Worm (Caenorhabditis elegans) whole organism, late embryonic: ENCODE data around the gene F35A5.5.

Source experiments
- C08G9.2 ChIP-seq: sonication (generic microtip); optimal IDR thresholded peaks from 2 replicates; lab custom pipeline; 2016; ENCODE audit warnings: mild to moderate bottlenecking, missing genetic modification characterization, moderate library complexity, missing compliant biosample characterization
- F13H6.1 ChIP-seq: sonication (generic microtip); optimal IDR thresholded peaks from 2 replicates; lab custom pipeline; 2016; ENCODE audit warnings: missing genetic modification characterization, missing compliant biosample characterization
- K02D7.2 ChIP-seq: sonication (generic microtip); optimal IDR thresholded peaks from 2 replicates; lab custom pipeline; 2017; ENCODE audit warnings: mild to moderate bottlenecking, missing genetic modification characterization, missing compliant biosample characterization
- K09A11.1 ChIP-seq: sonication (generic microtip); optimal IDR thresholded peaks from 2 replicates; lab custom pipeline; 2017; ENCODE audit warnings: antibody characterized with exemption, mild to moderate bottlenecking, missing genetic modification characterization, missing compliant biosample characterization; ENCODE audit not compliant: insufficient read depth
- T23F11.4 ChIP-seq: fragments of 200-800 bp; sonication (Bioruptor generic); optimal IDR thresholded peaks from 2 replicates; lab custom pipeline; 2018; ENCODE audit warnings: mild to moderate bottlenecking, missing genetic modification characterization, missing compliant biosample characterization
- Y22D7AL.16 ChIP-seq: sonication (generic microtip); optimal IDR thresholded peaks from 2 replicates; lab custom pipeline; 2016; ENCODE audit warnings: missing genetic modification characterization, missing compliant biosample characterization
- ahr-1 ChIP-seq: sonication (generic microtip); optimal IDR thresholded peaks from 2 replicates; lab custom pipeline; 2016; ENCODE audit warnings: missing genetic modification characterization, missing compliant biosample characterization
- ama-1 ChIP-seq: fragments of 150-350 bp; optimal IDR thresholded peaks from 2 replicates; lab custom pipeline; 2014
- ceh-14 ChIP-seq: sonication (generic microtip); optimal IDR thresholded peaks from 2 replicates; lab custom pipeline; 2016; ENCODE audit warnings: missing genotype, missing genetic modification characterization, missing compliant biosample characterization
- ceh-18 ChIP-seq: sonication (generic microtip); optimal IDR thresholded peaks from 2 replicates; lab custom pipeline; 2016; ENCODE audit warnings: missing genetic modification characterization, missing compliant biosample characterization
- ceh-19 ChIP-seq: fragments of 200-800 bp; sonication (Bioruptor generic); optimal IDR thresholded peaks from 2 replicates; lab custom pipeline; 2018; ENCODE audit warnings: mild to moderate bottlenecking, missing genetic modification characterization, missing compliant biosample characterization
- ceh-2 ChIP-seq: sonication (generic microtip); optimal IDR thresholded peaks from 2 replicates; lab custom pipeline; 2016; ENCODE audit warnings: missing genotype, missing genetic modification characterization, missing compliant biosample characterization
- ceh-22 ChIP-seq: sonication (generic microtip); optimal IDR thresholded peaks from 2 replicates; lab custom pipeline; 2017; ENCODE audit warnings: missing biosample characterization, missing genetic modification characterization
- ceh-31 ChIP-seq: sonication (generic microtip); optimal IDR thresholded peaks from 2 replicates; lab custom pipeline; 2016; ENCODE audit warnings: missing genetic modification characterization, missing compliant biosample characterization
- ceh-34 ChIP-seq: sonication (generic microtip); optimal IDR thresholded peaks from 2 replicates; lab custom pipeline; 2016; ENCODE audit warnings: mild to moderate bottlenecking, missing genetic modification characterization, missing compliant biosample characterization
- che-1 ChIP-seq: sonication (generic microtip); optimal IDR thresholded peaks from 2 replicates; lab custom pipeline; 2016; ENCODE audit warnings: mild to moderate bottlenecking, missing genetic modification characterization, missing compliant biosample characterization
- dve-1 ChIP-seq: sonication (generic microtip); optimal IDR thresholded peaks from 2 replicates; lab custom pipeline; 2017; ENCODE audit warnings: antibody characterized with exemption, mild to moderate bottlenecking, missing genetic modification characterization, missing compliant biosample characterization
- elt-4 ChIP-seq: sonication (generic microtip); optimal IDR thresholded peaks from 2 replicates; lab custom pipeline; 2016; ENCODE audit warnings: missing genetic modification characterization, missing compliant biosample characterization
- ets-4 ChIP-seq: sonication (generic microtip); optimal IDR thresholded peaks from 2 replicates; lab custom pipeline; 2016; ENCODE audit warnings: missing genetic modification characterization, missing compliant biosample characterization
- fax-1 ChIP-seq: sonication (generic microtip); optimal IDR thresholded peaks from 2 replicates; lab custom pipeline; 2016; ENCODE audit warnings: missing genotype, missing genetic modification characterization, missing compliant biosample characterization
- fkh-6 ChIP-seq: sonication (generic microtip); optimal IDR thresholded peaks from 2 replicates; lab custom pipeline; 2016; ENCODE audit warnings: missing genetic modification characterization, missing compliant biosample characterization
- gmeb-2 ChIP-seq: sonication (generic microtip); optimal IDR thresholded peaks from 2 replicates; lab custom pipeline; 2016; ENCODE audit warnings: missing genetic modification characterization, inconsistent platforms, missing compliant biosample characterization
- hlh-13 ChIP-seq: fragments of 200-800 bp; sonication (Bioruptor generic); optimal IDR thresholded peaks from 2 replicates; lab custom pipeline; 2018; ENCODE audit warnings: mild to moderate bottlenecking, missing genetic modification characterization, missing compliant biosample characterization
- hlh-6 ChIP-seq: sonication (generic microtip); optimal IDR thresholded peaks from 2 replicates; lab custom pipeline; 2016; ENCODE audit warnings: missing genotype, missing genetic modification characterization, missing compliant biosample characterization
- hlh-8 ChIP-seq: sonication (generic microtip); optimal IDR thresholded peaks from 2 replicates; lab custom pipeline; 2016; ENCODE audit warnings: missing genotype, missing genetic modification characterization, missing compliant biosample characterization
- lin-11 ChIP-seq: fragments of 200-800 bp; sonication (Bioruptor generic); optimal IDR thresholded peaks from 2 replicates; lab custom pipeline; 2018; ENCODE audit warnings: mild to moderate bottlenecking, missing genetic modification characterization, missing compliant biosample characterization
- madf-2 ChIP-seq: sonication (generic microtip); optimal IDR thresholded peaks from 2 replicates; lab custom pipeline; 2017; ENCODE audit warnings: missing genetic modification characterization, missing compliant biosample characterization
- mec-3 ChIP-seq: sonication (generic microtip); optimal IDR thresholded peaks from 2 replicates; lab custom pipeline; 2016; ENCODE audit warnings: borderline replicate concordance, missing genetic modification characterization, missing compliant biosample characterization
- nfya-1 ChIP-seq: sonication (generic microtip); optimal IDR thresholded peaks from 2 replicates; lab custom pipeline; 2017; ENCODE audit warnings: missing genetic modification characterization, mild to moderate bottlenecking, missing compliant biosample characterization, antibody characterized with exemption, moderate library complexity
- nhr-11 ChIP-seq: fragments of 150-350 bp; optimal IDR thresholded peaks from 2 replicates; lab custom pipeline; 2014; ENCODE audit warnings: missing biosample characterization, missing genetic modification characterization
- odd-2 ChIP-seq: sonication (generic microtip); optimal IDR thresholded peaks from 2 replicates; lab custom pipeline; 2017; ENCODE audit warnings: antibody characterized with exemption, mild to moderate bottlenecking, missing genetic modification characterization, missing compliant biosample characterization
- pag-3 ChIP-seq: sonication (generic microtip); optimal IDR thresholded peaks from 2 replicates; lab custom pipeline; 2016; ENCODE audit warnings: missing compliant biosample characterization, missing genetic modification characterization, borderline replicate concordance
- pat-9 ChIP-seq: fragments of 200-800 bp; sonication (Bioruptor generic); optimal IDR thresholded peaks from 2 replicates; lab custom pipeline; 2018; ENCODE audit warnings: mild to moderate bottlenecking, missing genetic modification characterization, moderate library complexity, missing compliant biosample characterization
- pax-1 ChIP-seq: fragments of 150-350 bp; optimal IDR thresholded peaks from 2 replicates; lab custom pipeline; 2014; ENCODE audit warnings: missing biosample characterization, missing genetic modification characterization
- pha-2 ChIP-seq: sonication (generic microtip); optimal IDR thresholded peaks from 2 replicates; lab custom pipeline; 2017; ENCODE audit warnings: mild to moderate bottlenecking, missing genetic modification characterization, missing compliant biosample characterization
- pha-4 ChIP-seq: fragments of 150-350 bp; optimal IDR thresholded peaks from 2 replicates; lab custom pipeline; 2018; ENCODE audit warnings: missing biosample characterization, missing genetic modification reagents, missing genetic modification characterization
- pqm-1 ChIP-seq: sonication (generic microtip); optimal IDR thresholded peaks from 2 replicates; lab custom pipeline; 2016; ENCODE audit warnings: missing genetic modification characterization, missing compliant biosample characterization
- pros-1 ChIP-seq: fragments of 150-350 bp; optimal IDR thresholded peaks from 2 replicates; lab custom pipeline; 2014; ENCODE audit warnings: missing biosample characterization, missing genetic modification reagents, missing genetic modification characterization
- ref-2 ChIP-seq: sonication (generic microtip); optimal IDR thresholded peaks from 2 replicates; lab custom pipeline; 2016; ENCODE audit warnings: missing genetic modification characterization, missing compliant biosample characterization
- rnt-1 ChIP-seq: sonication (generic microtip); optimal IDR thresholded peaks from 2 replicates; lab custom pipeline; 2016; ENCODE audit warnings: missing genetic modification characterization, missing compliant biosample characterization
- sox-2 ChIP-seq: fragments of 200-800 bp; sonication (Bioruptor generic); IDR thresholded peaks from 2 replicates; pipeline ENCODE4 v1.3.6; 2022; ENCODE audit warnings: missing genetic modification reagents, missing genetic modification characterization, missing compliant biosample characterization
- sox-4 ChIP-seq: sonication (generic microtip); optimal IDR thresholded peaks from 2 replicates; lab custom pipeline; 2017; ENCODE audit warnings: mild to moderate bottlenecking, missing genetic modification characterization, inconsistent platforms, missing compliant biosample characterization
- tbx-2 ChIP-seq: sonication (generic microtip); optimal IDR thresholded peaks from 2 replicates; lab custom pipeline; 2016; ENCODE audit warnings: missing genetic modification characterization, missing compliant biosample characterization
- tbx-7 ChIP-seq: sonication (generic microtip); optimal IDR thresholded peaks from 2 replicates; lab custom pipeline; 2016; ENCODE audit warnings: missing genotype, missing genetic modification characterization, missing compliant biosample characterization
- ttx-3 ChIP-seq: sonication (generic microtip); optimal IDR thresholded peaks from 2 replicates; lab custom pipeline; 2016; ENCODE audit warnings: missing genetic modification reagents, missing genetic modification characterization, missing compliant biosample characterization
- unc-3 ChIP-seq, 2 experiments: fragments of 200-800 bp in 1 of 2; sonication (Bioruptor generic) in 1 of 2; sonication (generic microtip) in 1 of 2; conservative IDR thresholded peaks in 1 of 2; optimal IDR thresholded peaks in 1 of 2; 2 replicates each; pipeline versions ENCODE4 v1.3.6 to Lab custom; 2016 to 2022; ENCODE audit warnings: missing compliant biosample characterization in 2 of 2, missing genetic modification characterization in 2 of 2, missing genetic modification reagents in 1 of 2
- unc-42 ChIP-seq: sonication (generic microtip); optimal IDR thresholded peaks from 2 replicates; lab custom pipeline; 2016; ENCODE audit warnings: missing genotype, missing genetic modification characterization, missing compliant biosample characterization
- unc-55 ChIP-seq: sonication (generic microtip); optimal IDR thresholded peaks from 2 replicates; lab custom pipeline; 2017; ENCODE audit warnings: missing biosample characterization, missing genetic modification reagents, missing genetic modification characterization
- unc-86 ChIP-seq: sonication (generic microtip); optimal IDR thresholded peaks from 2 replicates; lab custom pipeline; 2016; ENCODE audit warnings: missing genetic modification characterization, missing compliant biosample characterization
- zip-5 ChIP-seq: sonication (generic microtip); optimal IDR thresholded peaks from 2 replicates; lab custom pipeline; 2016; ENCODE audit warnings: missing genetic modification characterization, missing compliant biosample characterization
- ztf-16 ChIP-seq: sonication (generic microtip); optimal IDR thresholded peaks from 2 replicates; lab custom pipeline; 2017; ENCODE audit warnings: missing genetic modification characterization, missing compliant biosample characterization

Gene F35A5.5

ce11 chrX:3803314-3803713, 7.8 kb upstream of the F35A5.5 start, which contains the start of gene F35A5.8:
Gene F35A5.8, minus strand, starts transcription at chrX:3803464.
- no peak for TF ChIP-seq odd-2 (tag; lab: Kevin White, UChicago)
- peak; percentile 22 for TF ChIP-seq zip-5 (tag; lab: Kevin White, UChicago)
- no peak for TF ChIP-seq unc-3 (GFP tag; conservative IDR thresholded peaks at IDR 0.05; lab: Robert Waterston, UW)
- peak; percentile 16 for TF ChIP-seq unc-3 (tag; optimal IDR thresholded peaks at IDR 0.05; lab: Kevin White, UChicago)
- no peak for TF ChIP-seq pha-2 (tag; lab: Kevin White, UChicago)
- peak; percentile 66 for TF ChIP-seq sox-2 (GFP tag; lab: Robert Waterston, UW)
- TF ChIP-seq fax-1 (tag; lab: Kevin White, UChicago) = no peak
- peak; percentile 94 for TF ChIP-seq unc-42
- TF ChIP-seq Y22D7AL.16 (tag; lab: Kevin White, UChicago) = no peak
- peak; percentile 10 for TF ChIP-seq ttx-3 (tag; lab: Kevin White, UChicago)
- peak; percentile 47 for TF ChIP-seq tbx-2 (tag; lab: Kevin White, UChicago)
- TF ChIP-seq ceh-31 (tag; lab: Kevin White, UChicago) = peak; percentile 46
- TF ChIP-seq ets-4 = no peak
- TF ChIP-seq sox-4 (tag; lab: Kevin White, UChicago) = peak; percentile 37
- no peak for TF ChIP-seq ceh-14 (tag; lab: Kevin White, UChicago)
- peak; percentile 45 for TF ChIP-seq unc-55 (GFP tag; lab: Kevin White, UChicago)
- peak; percentile 2 for TF ChIP-seq rnt-1
- peak; percentile 50 for TF ChIP-seq nfya-1 (tag; lab: Kevin White, UChicago)

ce11 chrX:3802743-3803142, 7.2 kb upstream of the F35A5.5 start:
- TF ChIP-seq pha-4 (tag; lab: Kevin White, UChicago) = no peak
- TF ChIP-seq ttx-3 (tag; lab: Kevin White, UChicago) = no peak
- no peak for TF ChIP-seq C08G9.2 (tag; lab: Kevin White, UChicago)
- TF ChIP-seq dve-1 (tag; lab: Kevin White, UChicago) = no peak
- TF ChIP-seq ceh-2 (tag; lab: Kevin White, UChicago) = no peak
- no peak for TF ChIP-seq ahr-1
- TF ChIP-seq K09A11.1 (tag; lab: Kevin White, UChicago) = no peak
- TF ChIP-seq ceh-22 (tag; lab: Kevin White, UChicago) = no peak
- TF ChIP-seq pqm-1 (tag; lab: Kevin White, UChicago) = no peak
- no peak for TF ChIP-seq ets-4
- TF ChIP-seq lin-11 = no peak
- peak; percentile 28 for TF ChIP-seq ceh-34 (tag; lab: Kevin White, UChicago)
- no peak for TF ChIP-seq ztf-16
- TF ChIP-seq hlh-13 (GFP tag; lab: Kevin White, UChicago) = no peak
- peak; percentile 21 for TF ChIP-seq ceh-31 (tag; lab: Kevin White, UChicago)
- TF ChIP-seq madf-2 (tag; lab: Kevin White, UChicago) = no peak
- peak; percentile 13 for TF ChIP-seq ref-2 (tag; lab: Kevin White, UChicago)
- no peak for TF ChIP-seq K02D7.2 (tag; lab: Kevin White, UChicago)
- no peak for TF ChIP-seq nhr-11
- no peak for TF ChIP-seq sox-2 (GFP tag; lab: Robert Waterston, UW)
- TF ChIP-seq odd-2 (tag; lab: Kevin White, UChicago) = no peak
- TF ChIP-seq hlh-6 (tag; lab: Kevin White, UChicago) = no peak
- TF ChIP-seq ceh-19 (GFP tag; lab: Kevin White, UChicago) = no peak
- TF ChIP-seq che-1 (tag; lab: Kevin White, UChicago) = no peak
- no peak for TF ChIP-seq pag-3 (tag; lab: Kevin White, UChicago)
- TF ChIP-seq hlh-8 (tag; lab: Kevin White, UChicago) = no peak
- no peak for TF ChIP-seq Y22D7AL.16 (tag; lab: Kevin White, UChicago)
- TF ChIP-seq pros-1 (tag; lab: Kevin White, UChicago) = no peak
- no peak for TF ChIP-seq elt-4 (tag; lab: Kevin White, UChicago)
- TF ChIP-seq F13H6.1 (tag; lab: Kevin White, UChicago) = no peak
- no peak for TF ChIP-seq ceh-14 (tag; lab: Kevin White, UChicago)
- TF ChIP-seq mec-3 (tag; lab: Kevin White, UChicago) = peak; percentile 8
- no peak for TF ChIP-seq T23F11.4 (GFP tag; lab: Kevin White, UChicago)
- TF ChIP-seq fkh-6 (tag; lab: Kevin White, UChicago) = no peak
- no peak for TF ChIP-seq ceh-18 (tag; lab: Kevin White, UChicago)
- peak; percentile 53 for TF ChIP-seq unc-42
- TF ChIP-seq ama-1 (lab: Kevin White, UChicago) = no peak
- no peak for TF ChIP-seq pat-9 (tag; lab: Kevin White, UChicago)
- TF ChIP-seq tbx-7 = no peak
- no peak for TF ChIP-seq unc-86
- no peak for TF ChIP-seq pax-1 (tag; lab: Kevin White, UChicago)
- no peak for TF ChIP-seq gmeb-2 (tag; lab: Kevin White, UChicago)
